Worm (Caenorhabditis elegans) whole organism, young adult: ENCODE data around the gene F35D2.2.

Source experiments
- K11D2.4 ChIP-seq: fragments of 200-800 bp; sonication (Bioruptor generic); IDR thresholded peaks from 2 replicates; pipeline ENCODE4 v1.3.6; 2022; ENCODE audit warnings: missing genetic modification reagents, missing genetic modification characterization, missing compliant biosample characterization
- Y56A3A.18 ChIP-seq: fragments of 200-800 bp; sonication (Bioruptor generic); IDR thresholded peaks from 2 replicates; pipeline ENCODE4 v1.3.6; 2022; ENCODE audit warnings: missing genetic modification reagents, missing genetic modification characterization, missing compliant biosample characterization
- aptf-3 ChIP-seq: fragments of 200-800 bp; sonication (Bioruptor generic); IDR thresholded peaks from 2 replicates; pipeline ENCODE4 v1.3.6; 2022; ENCODE audit warnings: missing genetic modification characterization, missing compliant biosample characterization
- ceh-27 ChIP-seq: fragments of 200-800 bp; sonication (Bioruptor generic); optimal IDR thresholded peaks from 2 replicates; lab custom pipeline; 2018; ENCODE audit warnings: mild to moderate bottlenecking, missing genetic modification characterization, moderate library complexity, missing compliant biosample characterization
- ceh-79 ChIP-seq: sonication (generic microtip); optimal IDR thresholded peaks from 2 replicates; lab custom pipeline; 2017; ENCODE audit warnings: mild to moderate bottlenecking, missing genetic modification characterization, missing compliant biosample characterization
- ceh-91 ChIP-seq: fragments of 200-800 bp; sonication (Bioruptor generic); IDR thresholded peaks from 2 replicates; pipeline ENCODE4 v1.3.6; 2022; ENCODE audit warnings: missing genetic modification reagents, missing genetic modification characterization, missing compliant biosample characterization
- egrh-3 ChIP-seq: fragments of 200-800 bp; sonication (Bioruptor generic); IDR thresholded peaks from 2 replicates; pipeline ENCODE4 v1.3.6; 2022; ENCODE audit warnings: missing genetic modification reagents, missing genetic modification characterization, missing compliant biosample characterization
- hrde-1 ChIP-seq: sonication (generic microtip); optimal IDR thresholded peaks from 2 replicates; lab custom pipeline; 2016; ENCODE audit warnings: missing genetic modification characterization, mild to moderate bottlenecking, missing compliant biosample characterization, moderate library complexity, missing genotype, missing genetic modification reagents, borderline replicate concordance
- mcd-1 ChIP-seq: fragments of 200-800 bp; sonication (Bioruptor generic); IDR thresholded peaks from 2 replicates; pipeline ENCODE4 v1.3.6; 2022; ENCODE audit warnings: missing genetic modification reagents, missing genetic modification characterization, missing compliant biosample characterization
- mel-28 ChIP-seq: sonication (generic microtip); optimal IDR thresholded peaks from 2 replicates; lab custom pipeline; 2016; ENCODE audit warnings: borderline replicate concordance, mild to moderate bottlenecking, missing genetic modification characterization, missing compliant biosample characterization
- nhr-80 ChIP-seq: sonication (generic microtip); optimal IDR thresholded peaks from 2 replicates; lab custom pipeline; 2016; ENCODE audit warnings: missing genetic modification characterization, missing compliant biosample characterization
- nhr-90 ChIP-seq: sonication (generic microtip); optimal IDR thresholded peaks from 2 replicates; lab custom pipeline; 2016; ENCODE audit warnings: missing genotype, mild to moderate bottlenecking, missing genetic modification characterization, missing compliant biosample characterization
- snpc-4 ChIP-seq, 5 experiments: fragments of 150-350 bp in 1 of 5; sonication (generic microtip) in 4 of 5; optimal IDR thresholded peaks; 2 replicates each; lab custom pipeline; 2014 to 2018; ENCODE audit warnings: missing genetic modification characterization in 5 of 5, missing biosample characterization in 3 of 5, antibody characterized with exemption in 2 of 5, mild to moderate bottlenecking in 2 of 5, missing compliant biosample characterization in 2 of 5, missing genotype in 2 of 5, moderate library complexity in 2 of 5, missing genetic modification reagents in 1 of 5
- tbx-9 ChIP-seq: sonication (generic microtip); optimal IDR thresholded peaks from 2 replicates; lab custom pipeline; 2016; ENCODE audit warnings: borderline replicate concordance, missing genetic modification characterization, inconsistent platforms, missing compliant biosample characterization

- TF ChIP-seq mcd-1 (GFP tag; lab: Robert Waterston, UW) (no peak), hrde-1 (tag; lab: Kevin White, UChicago) (no peak), egrh-3 (GFP tag; lab: Robert Waterston, UW) (no peak), nhr-90 (tag; lab: Kevin White, UChicago) (no peak), ceh-91 (GFP tag; lab: Robert Waterston, UW) (no peak), mel-28 (no peak), K11D2.4 (GFP tag; lab: Robert Waterston, UW) (no peak), Y56A3A.18 (no peak), ceh-79 (tag; lab: Kevin White, UChicago) (no peak), tbx-9 (tag; lab: Kevin White, UChicago) (no peak), ceh-27 (no peak), snpc-4 (GFP tag; optimal IDR thresholded peaks at IDR 0.05; lab: Kevin White, UChicago) (no peak), snpc-4 (tag; optimal IDR thresholded peaks at IDR 0.05; lab: Kevin White, UChicago) (no peak), nhr-80 (tag; lab: Kevin White, UChicago) (no peak), aptf-3 (no peak)
Observed at ce11 chrII:7560844-7561243, 13.4 kb upstream of the F35D2.2 start.
